Worm (Caenorhabditis elegans) whole organism, late embryonic: ENCODE results near the gene nhr-157.

Experiments used
- fkh-6 ChIP-seq: sonication (generic microtip); optimal IDR thresholded peaks from 2 replicates; lab custom pipeline; 2016; ENCODE audit warnings: missing genetic modification characterization, missing compliant biosample characterization
- hlh-6 ChIP-seq: sonication (generic microtip); optimal IDR thresholded peaks from 2 replicates; lab custom pipeline; 2016; ENCODE audit warnings: missing genotype, missing genetic modification characterization, missing compliant biosample characterization
- odd-2 ChIP-seq: sonication (generic microtip); optimal IDR thresholded peaks from 2 replicates; lab custom pipeline; 2017; ENCODE audit warnings: antibody characterized with exemption, mild to moderate bottlenecking, missing genetic modification characterization, missing compliant biosample characterization
- sox-4 ChIP-seq: sonication (generic microtip); optimal IDR thresholded peaks from 2 replicates; lab custom pipeline; 2017; ENCODE audit warnings: mild to moderate bottlenecking, missing genetic modification characterization, inconsistent platforms, missing compliant biosample characterization
- tbx-2 ChIP-seq: sonication (generic microtip); optimal IDR thresholded peaks from 2 replicates; lab custom pipeline; 2016; ENCODE audit warnings: missing genetic modification characterization, missing compliant biosample characterization
- unc-42 ChIP-seq: sonication (generic microtip); optimal IDR thresholded peaks from 2 replicates; lab custom pipeline; 2016; ENCODE audit warnings: missing genotype, missing genetic modification characterization, missing compliant biosample characterization

ce11 chrV:3889113-3889512, 20.3 kb upstream of the nhr-157 start, which contains the start of gene C17E7.13:
- TF ChIP-seq unc-42 (no peak), fkh-6 (tag; lab: Kevin White, UChicago) (no peak), tbx-2 (no peak), odd-2 (tag; lab: Kevin White, UChicago) (no peak), hlh-6 (tag; lab: Kevin White, UChicago) (no peak), sox-4 (tag; lab: Kevin White, UChicago) (no peak)
